Fruit fly (Drosophila melanogaster) S2 (cell line): ENCODE results near the gene Stat92E.

Source experiments
- CG8478 ChIP-seq: fragments of >200 bp; optimal IDR thresholded peaks from 2 replicates; lab custom pipeline; 2018
- CTCF ChIP-seq, 2 experiments: fragments of >200 bp; optimal IDR thresholded peaks; 2 replicates each; lab custom pipeline; 2018

dm6 chr3R:20549017-20549854 is 2.9 kb downstream of the Stat92E start:
- TF ChIP-seq CTCF (optimal IDR thresholded peaks at IDR 0.05; lab: Kevin White, UChicago) = no peak
- TF ChIP-seq CG8478 = no peak
